Worm (Caenorhabditis elegans) whole organism, midembryonic: ENCODE measurements around the gene wsp-1.

Source experiments
- T22C8.4 ChIP-seq: fragments of 200-800 bp; sonication (Bioruptor generic); IDR thresholded peaks from 2 replicates; pipeline ENCODE4 v1.3.6; 2022; ENCODE audit warnings: missing genetic modification characterization, missing compliant biosample characterization
- cog-1 ChIP-seq: sonication (generic microtip); optimal IDR thresholded peaks from 2 replicates; lab custom pipeline; 2016; ENCODE audit warnings: missing genetic modification characterization, missing compliant biosample characterization
- flt-1 ChIP-seq: fragments of 200-800 bp; sonication (Bioruptor generic); IDR thresholded peaks from 2 replicates; pipeline ENCODE4 v1.3.6; 2022; ENCODE audit warnings: missing genetic modification characterization, missing compliant biosample characterization
- klf-2 ChIP-seq: fragments of 200-800 bp; sonication (Bioruptor generic); conservative IDR thresholded peaks from 2 replicates; pipeline ENCODE4 v1.3.6; 2022; ENCODE audit warnings: missing genetic modification reagents, missing genetic modification characterization, missing compliant biosample characterization
- ref-1 ChIP-seq: fragments of 200-800 bp; sonication (Bioruptor generic); conservative IDR thresholded peaks from 2 replicates; pipeline ENCODE4 v1.3.6; 2022; ENCODE audit warnings: missing genetic modification reagents, missing genetic modification characterization, missing compliant biosample characterization
- ztf-23 ChIP-seq: fragments of 200-800 bp; sonication (Bioruptor generic); IDR thresholded peaks from 2 replicates; pipeline ENCODE4 v1.3.6; 2022; ENCODE audit warnings: missing genetic modification reagents, missing genetic modification characterization, missing compliant biosample characterization

DNA sequence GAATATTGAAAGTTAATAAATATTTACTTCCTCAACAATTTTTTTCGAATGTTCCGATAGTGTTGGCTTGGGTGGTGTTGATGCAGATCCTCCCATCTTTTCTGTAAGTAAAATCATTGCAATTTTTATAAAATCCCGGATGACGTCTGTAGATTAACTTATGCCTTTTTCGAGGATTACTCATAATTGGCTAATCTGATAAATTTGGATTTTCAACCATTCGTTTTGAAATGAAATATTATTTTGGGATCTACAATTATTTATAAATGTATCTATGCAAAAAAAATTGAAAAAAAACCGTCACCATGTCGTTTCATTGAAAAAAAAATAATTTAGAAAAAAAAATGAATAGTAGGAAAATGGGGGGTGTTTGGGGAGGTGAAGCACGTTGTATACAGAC lies 2.4 kb upstream of the wsp-1 start, which contains the start of gene glrx-22:
- TF ChIP-seq ztf-23 (GFP tag; lab: Robert Waterston, UW) (no peak), flt-1 (GFP tag; lab: Robert Waterston, UW) (no peak), cog-1 (tag; lab: Kevin White, UChicago) (no peak), klf-2 (GFP tag; lab: Robert Waterston, UW) (no peak), T22C8.4 (no peak), ref-1 (no peak)
